Fruit fly (Drosophila melanogaster) whole organism, pupa: ENCODE results near the gene CG31211.

Experiments used
- CG10348 ChIP-seq: fragments of 200-800 bp; sonication (Bioruptor generic); IDR thresholded peaks from 2 replicates; pipeline ENCODE4 v1.3.6; 2022; ENCODE audit warnings: missing biosample characterization, missing genetic modification characterization
- CG12605 ChIP-seq: fragments of 200-800 bp; sonication (Bioruptor generic); IDR thresholded peaks from 2 replicates; pipeline ENCODE4 v1.3.6; 2022; ENCODE audit warnings: missing biosample characterization, missing genetic modification characterization
- CG13204 ChIP-seq: fragments of 200-800 bp; sonication (Bioruptor generic); optimal IDR thresholded peaks from 2 replicates; lab custom pipeline; 2018; ENCODE audit warnings: missing biosample characterization, mild to moderate bottlenecking, missing genetic modification characterization, moderate library complexity
- CG14655 ChIP-seq: fragments of 200-800 bp; sonication (Bioruptor generic); optimal IDR thresholded peaks from 3 replicates; lab custom pipeline; 2017; ENCODE audit warnings: mild to moderate bottlenecking, missing biosample characterization, missing genetic modification reagents, missing genetic modification characterization
- CG15710 ChIP-seq: fragments of 200-800 bp; sonication (Bioruptor generic); optimal IDR thresholded peaks from 2 replicates; lab custom pipeline; 2018; ENCODE audit warnings: missing biosample characterization, mild to moderate bottlenecking, missing genetic modification characterization, moderate library complexity
- CG17806 ChIP-seq: fragments of 200-800 bp; sonication (Bioruptor generic); optimal IDR thresholded peaks from 2 replicates; lab custom pipeline; 2018; ENCODE audit warnings: missing biosample characterization, mild to moderate bottlenecking, missing genetic modification characterization, moderate library complexity
- CG32121 ChIP-seq: fragments of 200-800 bp; sonication (Bioruptor generic); IDR thresholded peaks from 2 replicates; pipeline ENCODE4 v1.3.6; 2022; ENCODE audit warnings: missing biosample characterization, missing genetic modification characterization
- CG34367 ChIP-seq: fragments of 200-800 bp; sonication (Bioruptor generic); optimal IDR thresholded peaks from 2 replicates; lab custom pipeline; 2018; ENCODE audit warnings: missing biosample characterization, mild to moderate bottlenecking, missing genetic modification characterization
- CG4496 ChIP-seq: fragments of 200-800 bp; sonication (Bioruptor generic); IDR thresholded peaks from 3 replicates; pipeline ENCODE4 v1.3.6; 2022; ENCODE audit warnings: missing biosample characterization, missing genetic modification characterization
- CG8159 ChIP-seq: fragments of 200-800 bp; sonication (Bioruptor generic); optimal IDR thresholded peaks from 3 replicates; lab custom pipeline; 2018; ENCODE audit warnings: missing biosample characterization, mild to moderate bottlenecking, missing genetic modification characterization, moderate library complexity
- CG8301 ChIP-seq: fragments of 200-800 bp; sonication (Bioruptor generic); optimal IDR thresholded peaks from 2 replicates; lab custom pipeline; 2018; ENCODE audit warnings: missing biosample characterization, mild to moderate bottlenecking, missing genetic modification characterization
- CG9948 ChIP-seq: fragments of 200-800 bp; sonication (Bioruptor generic); optimal IDR thresholded peaks from 2 replicates; lab custom pipeline; 2018; ENCODE audit warnings: missing biosample characterization, mild to moderate bottlenecking, missing genetic modification characterization, moderate library complexity
- D1 ChIP-seq: fragments of 200-800 bp; sonication (Bioruptor generic); optimal IDR thresholded peaks from 2 replicates; lab custom pipeline; 2018; ENCODE audit warnings: missing biosample characterization, mild to moderate bottlenecking, missing genetic modification characterization, moderate library complexity
- EcR ChIP-seq: fragments of 200-800 bp; sonication (Bioruptor generic); optimal IDR thresholded peaks from 3 replicates; lab custom pipeline; 2019; ENCODE audit warnings: missing biosample characterization, missing genetic modification characterization, mild to moderate bottlenecking, moderate library complexity, missing genetic modification reagents
- Ets98B ChIP-seq: fragments of 200-800 bp; sonication (Bioruptor generic); IDR thresholded peaks from 2 replicates; pipeline ENCODE4 v1.3.6; 2022; ENCODE audit warnings: missing biosample characterization, missing genetic modification characterization
- Pif1A ChIP-seq: fragments of 200-800 bp; sonication (Bioruptor generic); optimal IDR thresholded peaks from 3 replicates; lab custom pipeline; 2016; ENCODE audit warnings: missing biosample characterization, missing genetic modification characterization
- Pif1B ChIP-seq: fragments of 200-800 bp; sonication (Bioruptor generic); optimal IDR thresholded peaks from 3 replicates; lab custom pipeline; 2016; ENCODE audit warnings: missing biosample characterization, missing genetic modification characterization
- Snoo ChIP-seq: fragments of 200-800 bp; sonication (Bioruptor generic); optimal IDR thresholded peaks from 3 replicates; lab custom pipeline; 2017; ENCODE audit warnings: missing biosample characterization, mild to moderate bottlenecking, missing genetic modification characterization, inconsistent platforms
- fd96Ca ChIP-seq: fragments of 200-800 bp; sonication (Bioruptor generic); IDR thresholded peaks from 3 replicates; pipeline ENCODE4 v1.3.6; 2022; ENCODE audit warnings: missing biosample characterization, missing genetic modification characterization
- gl ChIP-seq: fragments of 200-800 bp; sonication (Bioruptor generic); optimal IDR thresholded peaks from 2 replicates; lab custom pipeline; 2018; ENCODE audit warnings: missing biosample characterization, mild to moderate bottlenecking, missing genetic modification characterization
- rn ChIP-seq: fragments of 200-800 bp; sonication (Bioruptor generic); IDR thresholded peaks from 2 replicates; pipeline ENCODE4 v1.3.6; 2022; ENCODE audit warnings: missing biosample characterization, missing genetic modification characterization

CG31211 gene

DNA sequence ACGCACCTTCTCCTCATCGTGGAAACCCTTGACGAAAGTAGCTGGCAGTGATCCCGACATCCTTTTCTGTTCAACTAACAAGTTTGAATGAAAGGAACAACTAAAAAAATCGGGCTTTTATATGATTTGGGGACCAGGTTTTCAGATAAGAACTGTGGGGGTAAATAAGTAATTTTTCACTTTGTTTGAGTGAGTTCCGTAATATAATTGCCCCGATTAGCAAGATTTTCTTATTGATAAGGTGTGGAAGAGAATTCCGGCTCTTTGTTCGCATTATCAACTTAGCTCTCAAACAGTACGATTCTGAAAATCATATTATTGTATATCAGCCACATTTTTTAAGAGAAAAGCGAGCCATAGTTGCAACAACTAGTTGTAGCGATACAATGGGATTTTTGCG lies 32.5 kb downstream of the CG31211 start, which contains the start of gene CG12224:
Gene CG12224 (minus strand): TSS at position 101 of the 400 bp plus-strand sequence.
- no peak for TF ChIP-seq fd96Ca (GFP tag; lab: Robert Waterston, UW)
- no peak for TF ChIP-seq rn
- TF ChIP-seq gl (tag; lab: Kevin White, UChicago): no peak
- TF ChIP-seq CG17806 (tag; lab: Kevin White, UChicago): no peak
- no peak for TF ChIP-seq CG8301 (tag; lab: Kevin White, UChicago)
- no peak for TF ChIP-seq CG32121
- TF ChIP-seq CG9948 (tag; lab: Kevin White, UChicago): no peak
- TF ChIP-seq CG15710 (tag; lab: Kevin White, UChicago): no peak
- TF ChIP-seq CG14655 (GFP tag; lab: Kevin White, UChicago): no peak
- no peak for TF ChIP-seq CG4496 (GFP tag; lab: Robert Waterston, UW)
- no peak for TF ChIP-seq Pif1B
- TF ChIP-seq D1 (tag; lab: Kevin White, UChicago): no peak
- no peak for TF ChIP-seq Pif1A (GFP tag; lab: Kevin White, UChicago)
- TF ChIP-seq CG12605 (GFP tag; lab: Robert Waterston, UW): no peak
- TF ChIP-seq Ets98B: no peak
- TF ChIP-seq CG34367 (tag; lab: Kevin White, UChicago): no peak
- TF ChIP-seq CG10348 (GFP tag; lab: Robert Waterston, UW): no peak
- no peak for TF ChIP-seq CG8159 (tag; lab: Kevin White, UChicago)
- TF ChIP-seq EcR (GFP tag; lab: Kevin White, UChicago): no peak
- no peak for TF ChIP-seq Snoo (tag; lab: Kevin White, UChicago)
- TF ChIP-seq, all 21 proteins: peak for 0

DNA sequence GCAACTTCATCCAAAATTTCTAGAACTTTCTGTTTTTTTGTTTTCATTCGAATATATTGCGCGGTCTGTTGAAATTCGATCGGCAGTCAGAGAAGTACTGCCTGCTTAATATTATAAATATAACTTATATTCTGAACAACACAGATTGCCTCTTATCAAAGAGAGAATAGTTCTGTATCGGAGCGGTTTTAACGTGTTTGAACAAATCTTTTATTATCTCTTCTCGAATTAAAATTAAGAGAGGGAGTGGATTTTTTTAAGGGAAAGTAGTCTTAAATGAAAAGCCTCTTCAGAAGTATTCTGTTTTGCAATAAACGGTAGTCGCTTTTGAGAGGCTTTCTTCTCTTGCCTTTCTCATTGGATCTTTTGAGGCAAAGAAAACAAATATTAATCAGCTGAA lies 33.1 kb downstream of the CG31211 start:
- no peak for TF ChIP-seq CG34367 (tag; lab: Kevin White, UChicago)
- peak; percentile 11 for TF ChIP-seq D1 (tag; lab: Kevin White, UChicago)

DNA sequence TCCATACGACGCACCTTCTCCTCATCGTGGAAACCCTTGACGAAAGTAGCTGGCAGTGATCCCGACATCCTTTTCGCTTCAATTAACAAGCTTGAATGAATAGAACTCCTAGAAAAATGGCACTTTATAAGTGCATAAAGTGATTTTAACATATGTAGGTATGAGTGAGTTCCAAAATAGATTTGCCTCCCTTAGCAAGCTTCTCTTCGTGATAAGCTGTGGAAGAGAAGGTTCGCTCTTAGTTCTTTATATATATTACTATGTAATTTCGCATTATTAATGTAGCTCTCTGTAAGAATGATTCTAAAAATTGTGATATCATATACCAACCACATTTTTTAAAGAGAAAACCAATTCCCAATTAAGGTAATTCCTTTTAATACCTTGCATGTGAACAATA lies 35.0 kb downstream of the CG31211 start, which contains the start of gene CG3397:
Gene CG3397 (minus strand): TSS at position 101 of the 400 bp plus-strand sequence.
- no peak for TF ChIP-seq gl (tag; lab: Kevin White, UChicago)
- TF ChIP-seq EcR (GFP tag; lab: Kevin White, UChicago): no peak
- no peak for TF ChIP-seq CG12605 (GFP tag; lab: Robert Waterston, UW)
- no peak for TF ChIP-seq CG17806 (tag; lab: Kevin White, UChicago)
- TF ChIP-seq D1 (tag; lab: Kevin White, UChicago): no peak
- no peak for TF ChIP-seq fd96Ca (GFP tag; lab: Robert Waterston, UW)
- TF ChIP-seq CG8159 (tag; lab: Kevin White, UChicago): no peak
- no peak for TF ChIP-seq CG15710 (tag; lab: Kevin White, UChicago)
- TF ChIP-seq CG14655 (GFP tag; lab: Kevin White, UChicago): no peak
- no peak for TF ChIP-seq CG10348 (GFP tag; lab: Robert Waterston, UW)

DNA sequence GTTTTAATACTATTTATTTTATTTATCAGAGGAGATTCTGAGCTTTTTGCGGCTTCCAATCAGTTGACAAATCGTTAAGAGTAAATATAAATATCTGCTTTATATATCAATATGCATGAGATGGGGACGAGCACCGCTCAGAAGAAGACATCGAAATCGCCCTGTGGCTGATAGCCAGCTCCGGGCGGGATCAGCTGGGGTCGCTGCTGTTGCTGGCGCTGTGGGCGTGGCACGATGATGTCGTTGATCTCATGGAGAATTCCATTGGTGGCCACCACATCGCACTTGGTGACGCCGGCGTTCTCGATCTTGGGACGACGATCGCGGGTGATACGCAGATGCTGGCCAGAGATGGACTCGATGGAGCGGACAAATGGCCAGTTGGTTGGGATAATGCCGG lies 35.4 kb downstream of the CG31211 start:
- peak; percentile 79 for TF ChIP-seq EcR (GFP tag; lab: Kevin White, UChicago)
- no peak for TF ChIP-seq CG15710 (tag; lab: Kevin White, UChicago)
- TF ChIP-seq, all 21 proteins: peak for 1

DNA sequence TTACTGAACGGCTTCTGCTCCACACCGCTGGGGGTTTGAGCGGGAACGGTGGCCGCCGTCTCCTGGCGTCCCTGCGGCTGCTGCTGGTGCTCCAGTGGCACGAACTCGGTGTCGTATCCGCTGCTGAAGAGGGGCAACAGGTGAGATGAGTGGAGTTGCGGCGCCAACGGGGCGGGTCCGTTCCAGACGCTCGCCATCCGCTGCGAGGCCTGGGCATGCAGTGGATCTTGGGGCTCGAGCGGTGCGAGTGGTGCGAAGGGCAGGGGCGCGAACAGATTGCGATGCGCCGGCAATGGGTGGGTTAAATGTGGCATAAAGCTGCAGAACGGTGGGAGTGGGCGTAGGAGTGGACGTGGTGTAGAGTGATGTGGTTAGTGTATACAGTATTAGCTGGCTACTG lies 39.7 kb downstream of the CG31211 start:
- TF ChIP-seq CG13204 (GFP tag; lab: Kevin White, UChicago): peak; percentile 87
- no peak for TF ChIP-seq CG14655 (GFP tag; lab: Kevin White, UChicago)

DNA sequence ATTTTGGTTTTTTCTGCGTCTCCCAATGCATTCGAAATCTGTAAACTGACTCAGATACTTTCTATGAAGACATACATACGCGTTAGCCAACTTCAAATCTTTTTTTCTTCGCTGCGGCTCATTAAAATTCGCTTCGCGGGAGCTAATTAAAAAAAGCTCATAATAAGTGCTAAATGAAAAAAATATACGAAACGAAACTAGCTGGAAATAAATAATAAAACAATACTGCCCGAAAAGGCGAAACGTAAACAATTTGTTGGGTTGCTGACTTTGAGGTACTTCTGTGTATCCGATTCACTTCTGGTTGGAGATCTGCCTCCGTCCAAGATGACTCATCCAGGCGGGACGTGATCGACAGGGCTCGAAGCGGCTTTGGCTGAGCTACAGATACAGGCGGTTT lies 40.5 kb downstream of the CG31211 start:
- TF ChIP-seq fd96Ca (GFP tag; lab: Robert Waterston, UW) (no peak), CG10348 (GFP tag; lab: Robert Waterston, UW) (no peak), CG13204 (GFP tag; lab: Kevin White, UChicago) (peak; percentile 42), CG34367 (tag; lab: Kevin White, UChicago) (no peak), EcR (GFP tag; lab: Kevin White, UChicago) (no peak)

DNA sequence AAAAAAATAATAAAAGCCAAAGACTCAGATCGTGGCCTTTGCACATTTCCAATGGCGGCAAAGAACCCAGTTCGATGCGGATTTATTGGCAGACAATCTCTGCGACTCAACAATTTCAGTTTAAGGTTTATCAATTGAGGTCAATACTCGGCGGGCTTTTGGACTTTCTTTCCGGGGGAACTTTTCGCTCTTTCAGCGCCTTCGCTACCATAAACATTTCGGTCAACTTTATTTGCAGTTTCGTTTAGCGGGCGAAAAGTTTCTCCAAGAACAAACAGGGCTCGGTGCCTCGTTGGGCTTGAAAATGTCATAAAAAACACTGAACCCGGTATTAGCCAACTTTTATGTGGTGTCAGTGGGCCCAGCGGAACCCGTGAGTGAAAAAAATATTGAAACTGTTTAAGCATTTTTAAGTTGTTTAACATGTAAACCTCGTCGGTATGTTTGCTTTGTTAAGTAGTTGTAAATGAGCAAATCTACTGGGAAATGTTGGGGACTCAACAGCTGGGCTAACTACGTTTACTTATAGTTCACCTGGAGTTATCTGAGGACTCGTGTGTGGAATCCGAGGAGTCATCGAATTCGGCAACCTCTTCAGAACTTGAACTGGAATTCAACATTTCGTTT lies 42.2 kb downstream of the CG31211 start:
- TF ChIP-seq rn: no peak
- TF ChIP-seq, all 21 proteins: peak for 0
